Worm (Caenorhabditis elegans) whole organism, L1 larva: ENCODE results near the gene gpcp-2.

Experiments used
- blmp-1 ChIP-seq: fragments of 150-350 bp; optimal IDR thresholded peaks from 2 replicates; lab custom pipeline; 2014; ENCODE audit warnings: missing biosample characterization, missing genetic modification characterization
- ceh-63 ChIP-seq: fragments of 200-800 bp; sonication (Bioruptor generic); optimal IDR thresholded peaks from 2 replicates; lab custom pipeline; 2018; ENCODE audit warnings: mild to moderate bottlenecking, missing genetic modification characterization, missing compliant biosample characterization
- ceh-8 ChIP-seq: fragments of 200-800 bp; sonication (Bioruptor generic); optimal IDR thresholded peaks from 2 replicates; lab custom pipeline; 2018; ENCODE audit warnings: mild to moderate bottlenecking, missing genetic modification characterization, moderate library complexity, missing compliant biosample characterization
- ceh-82 ChIP-seq, 3 experiments: fragments of 150-350 bp in 1 of 3; sonication (generic microtip) in 2 of 3; optimal IDR thresholded peaks; 2 replicates each; lab custom pipeline; 2014 to 2017; ENCODE audit warnings: missing biosample characterization in 3 of 3, missing genetic modification characterization in 3 of 3
- dpl-1 ChIP-seq, 3 experiments: fragments of 150-350 bp in 2 of 3; sonication (generic microtip) in 1 of 3; optimal IDR thresholded peaks; 2 replicates each; lab custom pipeline; 2014 to 2017; ENCODE audit warnings: missing biosample characterization in 3 of 3, missing genetic modification characterization in 3 of 3, missing genetic modification reagents in 3 of 3
- dsc-1 ChIP-seq: sonication (generic microtip); optimal IDR thresholded peaks from 2 replicates; lab custom pipeline; 2016; ENCODE audit warnings: mild to moderate bottlenecking, missing genetic modification characterization, missing compliant biosample characterization
- efl-1 ChIP-seq, 4 experiments: fragments of 150-350 bp; optimal IDR thresholded peaks in 3 of 4; peaks in 1 of 4; 1 replicate in 1 of 4; 2 replicates in 3 of 4; lab custom pipeline; 2014; ENCODE audit warnings: missing biosample characterization in 2 of 4, missing genetic modification characterization in 2 of 4, missing genetic modification reagents in 2 of 4
- efl-3 ChIP-seq: fragments of 200-800 bp; sonication (Bioruptor generic); optimal IDR thresholded peaks from 2 replicates; lab custom pipeline; 2018; ENCODE audit warnings: mild to moderate bottlenecking, missing genetic modification characterization, missing compliant biosample characterization
- egl-13 ChIP-seq: sonication (generic microtip); optimal IDR thresholded peaks from 2 replicates; lab custom pipeline; 2016; ENCODE audit warnings: missing genotype, missing genetic modification reagents, missing genetic modification characterization, missing compliant biosample characterization
- elt-2 ChIP-seq: sonication (generic microtip); optimal IDR thresholded peaks from 2 replicates; lab custom pipeline; 2016; ENCODE audit warnings: missing genetic modification characterization, mild to moderate bottlenecking, inconsistent platforms, missing compliant biosample characterization, missing genetic modification reagents
- ets-5 ChIP-seq: fragments of 200-800 bp; sonication (Bioruptor generic); IDR thresholded peaks from 2 replicates; pipeline ENCODE4 v1.3.6; 2022; ENCODE audit warnings: missing genetic modification characterization, missing compliant biosample characterization
- hlh-17 ChIP-seq: fragments of 200-800 bp; sonication (Bioruptor generic); optimal IDR thresholded peaks from 2 replicates; lab custom pipeline; 2018; ENCODE audit warnings: missing genetic modification characterization, mild to moderate bottlenecking, missing compliant biosample characterization, moderate library complexity, borderline replicate concordance
- lin-14 ChIP-seq: fragments of 200-800 bp; sonication (Bioruptor generic); optimal IDR thresholded peaks from 2 replicates; lab custom pipeline; 2018; ENCODE audit warnings: mild to moderate bottlenecking, missing genetic modification characterization, moderate library complexity, missing compliant biosample characterization
- lin-15B ChIP-seq: fragments of 150-350 bp; sonication (generic microtip); optimal IDR thresholded peaks from 3 replicates; lab custom pipeline; 2014; ENCODE audit warnings: missing biosample characterization, missing genetic modification characterization
- lin-35 ChIP-seq, 2 experiments: fragments of 150-350 bp; optimal IDR thresholded peaks; 2 replicates each; lab custom pipeline; 2014; ENCODE audit warnings: missing biosample characterization in 2 of 2, missing genetic modification characterization in 2 of 2, missing genetic modification reagents in 2 of 2
- lin-39 ChIP-seq: fragments of 150-350 bp; optimal IDR thresholded peaks from 2 replicates; lab custom pipeline; 2014; ENCODE audit warnings: missing biosample characterization, missing genetic modification reagents, missing genetic modification characterization
- lir-3 ChIP-seq: sonication (generic microtip); optimal IDR thresholded peaks from 2 replicates; lab custom pipeline; 2016; ENCODE audit warnings: mild to moderate bottlenecking, missing genetic modification characterization, moderate library complexity, missing compliant biosample characterization; ENCODE audit not compliant: poor library complexity
- lsy-2 ChIP-seq, 2 experiments: fragments of 150-350 bp; optimal IDR thresholded peaks; 2 replicates each; lab custom pipeline; 2014; ENCODE audit warnings: missing biosample characterization in 2 of 2, missing genetic modification characterization in 2 of 2
- mdl-1 ChIP-seq, 2 experiments: fragments of 150-350 bp; optimal IDR thresholded peaks; 2 replicates each; lab custom pipeline; 2014 to 2017; ENCODE audit warnings: missing biosample characterization in 2 of 2, missing genetic modification characterization in 2 of 2, inconsistent platforms in 1 of 2
- mef-2 ChIP-seq: fragments of 150-350 bp; optimal IDR thresholded peaks from 2 replicates; lab custom pipeline; 2014; ENCODE audit warnings: missing biosample characterization, missing genetic modification characterization
- mep-1 ChIP-seq: fragments of 150-350 bp; optimal IDR thresholded peaks from 2 replicates; lab custom pipeline; 2014; ENCODE audit warnings: missing biosample characterization, missing genetic modification characterization
- nhr-20 ChIP-seq: sonication (generic microtip); optimal IDR thresholded peaks from 2 replicates; lab custom pipeline; 2016; ENCODE audit warnings: mild to moderate bottlenecking, missing genetic modification characterization, missing compliant biosample characterization
- nhr-28 ChIP-seq: fragments of 150-350 bp; optimal IDR thresholded peaks from 2 replicates; lab custom pipeline; 2014; ENCODE audit warnings: missing biosample characterization, missing genetic modification characterization
- nhr-47 ChIP-seq: sonication (generic microtip); optimal IDR thresholded peaks from 2 replicates; lab custom pipeline; 2016; ENCODE audit warnings: mild to moderate bottlenecking, missing genetic modification characterization, moderate library complexity, missing compliant biosample characterization
- nhr-71 ChIP-seq: sonication (generic microtip); optimal IDR thresholded peaks from 2 replicates; lab custom pipeline; 2016; ENCODE audit warnings: mild to moderate bottlenecking, missing genetic modification characterization, moderate library complexity, missing compliant biosample characterization
- nhr-77 ChIP-seq: fragments of 150-350 bp; optimal IDR thresholded peaks from 2 replicates; lab custom pipeline; 2014; ENCODE audit warnings: missing biosample characterization, missing genetic modification characterization
- pag-3 ChIP-seq: sonication (generic microtip); optimal IDR thresholded peaks from 2 replicates; lab custom pipeline; 2017; ENCODE audit warnings: missing genetic modification characterization, mild to moderate bottlenecking, missing compliant biosample characterization, antibody characterized with exemption, borderline replicate concordance; ENCODE audit not compliant: insufficient read depth
- pqm-1 ChIP-seq: sonication (generic microtip); optimal IDR thresholded peaks from 3 replicates; lab custom pipeline; 2017; ENCODE audit warnings: missing biosample characterization, missing genetic modification characterization
- rnt-1 ChIP-seq: sonication (generic microtip); optimal IDR thresholded peaks from 2 replicates; lab custom pipeline; 2016; ENCODE audit warnings: mild to moderate bottlenecking, missing genetic modification characterization, moderate library complexity, missing compliant biosample characterization
- skn-1 ChIP-seq: fragments of 150-350 bp; optimal IDR thresholded peaks from 2 replicates; lab custom pipeline; 2014; ENCODE audit warnings: missing biosample characterization, missing genetic modification characterization
- sup-37 ChIP-seq: fragments of 200-800 bp; sonication (Bioruptor generic); optimal IDR thresholded peaks from 2 replicates; lab custom pipeline; 2018; ENCODE audit warnings: mild to moderate bottlenecking, missing genetic modification characterization, missing compliant biosample characterization
- tbx-2 ChIP-seq: sonication (generic microtip); optimal IDR thresholded peaks from 2 replicates; lab custom pipeline; 2016; ENCODE audit warnings: missing genetic modification characterization, missing compliant biosample characterization
- unc-130 ChIP-seq: fragments of 150-350 bp; optimal IDR thresholded peaks from 2 replicates; lab custom pipeline; 2017; ENCODE audit warnings: missing biosample characterization, missing genetic modification characterization, inconsistent platforms
- unc-30 ChIP-seq: sonication (generic microtip); optimal IDR thresholded peaks from 2 replicates; lab custom pipeline; 2017; ENCODE audit warnings: missing biosample characterization, missing genetic modification characterization
- unc-86 ChIP-seq: sonication (generic microtip); optimal IDR thresholded peaks from 2 replicates; lab custom pipeline; 2016; ENCODE audit warnings: missing genetic modification characterization, missing compliant biosample characterization
- unc-98 ChIP-seq: fragments of 200-800 bp; sonication (Bioruptor generic); IDR thresholded peaks from 2 replicates; pipeline ENCODE4 v1.3.6; 2022; ENCODE audit warnings: missing genetic modification characterization, missing compliant biosample characterization
- vab-15 ChIP-seq: sonication (generic microtip); optimal IDR thresholded peaks from 2 replicates; lab custom pipeline; 2017; ENCODE audit warnings: missing genotype, mild to moderate bottlenecking, missing genetic modification characterization, missing compliant biosample characterization
- xbp-1 ChIP-seq: sonication (generic microtip); optimal IDR thresholded peaks from 2 replicates; lab custom pipeline; 2016; ENCODE audit warnings: missing genetic modification characterization, missing compliant biosample characterization
- ztf-11 ChIP-seq, 2 experiments: sonication (generic microtip); optimal IDR thresholded peaks; 2 replicates each; lab custom pipeline; 2016 to 2017; ENCODE audit warnings: missing genetic modification characterization in 2 of 2, missing biosample characterization in 1 of 2, missing compliant biosample characterization in 1 of 2

gpcp-2 gene

ce11 chrII:8035667-8036066 lies 37.5 kb downstream of the gpcp-2 start, which contains the start of gene sap-49:
Gene sap-49 (minus strand): TSS chrII:8035767.
- TF ChIP-seq vab-15 (tag; lab: Kevin White, UChicago) (no peak), ztf-11 (tag; optimal IDR thresholded peaks at IDR 0.05; lab: Kevin White, UChicago) (no peak), nhr-28 (tag; lab: Kevin White, UChicago) (no peak), nhr-71 (tag; lab: Kevin White, UChicago) (no peak), mef-2 (tag; lab: Kevin White, UChicago) (no peak), nhr-77 (tag; lab: Kevin White, UChicago) (no peak), ceh-8 (GFP tag; lab: Kevin White, UChicago) (no peak), elt-2 (tag; lab: Kevin White, UChicago) (no peak), mdl-1 (tag; optimal IDR thresholded peaks at IDR 0.05; lab: Kevin White, UChicago) (no peak), nhr-47 (tag; lab: Kevin White, UChicago) (no peak), unc-86 (tag; lab: Kevin White, UChicago) (no peak)

- TF ChIP-seq ceh-8 (GFP tag; lab: Kevin White, UChicago) (no peak), xbp-1 (tag; lab: Kevin White, UChicago) (no peak), lir-3 (tag; lab: Kevin White, UChicago) (no peak), skn-1 (tag; lab: Kevin White, UChicago) (no peak), dsc-1 (tag; lab: Kevin White, UChicago) (no peak)
- TF ChIP-seq, all 84 proteins: peak for 0
Measured at ce11 chrII:8034617-8035016, 38.6 kb downstream of the gpcp-2 start.

DNA sequence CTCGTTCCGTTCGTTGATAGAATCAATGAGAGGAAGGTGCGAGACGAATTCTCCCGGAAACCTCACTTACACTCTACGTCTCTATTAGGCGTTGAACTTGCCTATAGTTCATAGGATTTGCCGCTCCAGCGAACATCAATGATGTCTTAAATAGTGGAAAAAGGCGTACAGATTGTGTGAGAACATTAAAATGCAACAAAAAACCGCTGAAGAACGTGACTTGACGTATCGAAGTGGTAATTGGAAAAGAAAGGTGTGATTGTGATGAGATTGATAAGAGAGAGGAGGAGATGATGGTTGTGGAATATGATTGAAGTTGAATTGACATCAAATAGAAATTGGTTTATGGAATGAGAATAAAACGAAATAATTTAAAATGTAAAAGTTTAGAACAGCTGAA lies 39.2 kb downstream of the gpcp-2 start:
- TF ChIP-seq dsc-1 (tag; lab: Kevin White, UChicago) (no peak), unc-30 (no peak), nhr-28 (tag; lab: Kevin White, UChicago) (no peak), unc-98 (no peak), efl-1 (optimal IDR thresholded peaks at IDR 0.05; lab: Kevin White, UChicago) (no peak), efl-1 (GFP tag; optimal IDR thresholded peaks at IDR 0.05 in 1 of 2; lab: Kevin White, UChicago) (peak in 1 of 2 experiments; percentile 16), lin-39 (no peak), lin-35 (GFP tag; optimal IDR thresholded peaks at IDR 0.05; lab: Kevin White, UChicago) (peak in 1 of 2 experiments; percentile 21), nhr-20 (no peak), rnt-1 (tag; lab: Kevin White, UChicago) (no peak), sup-37 (GFP tag; lab: Kevin White, UChicago) (no peak), egl-13 (tag; lab: Kevin White, UChicago) (no peak), ceh-82 (tag; optimal IDR thresholded peaks at IDR 0.05; lab: Kevin White, UChicago) (no peak), mep-1 (tag; lab: Kevin White, UChicago) (peak; percentile 6), tbx-2 (tag; lab: Kevin White, UChicago) (no peak), mdl-1 (tag; optimal IDR thresholded peaks at IDR 0.05; lab: Kevin White, UChicago) (no peak), pqm-1 (tag; lab: Kevin White, UChicago) (no peak), blmp-1 (tag; lab: Kevin White, UChicago) (peak; percentile 26), efl-3 (no peak), nhr-77 (tag; lab: Kevin White, UChicago) (no peak), lin-15B (tag; lab: Kevin White, UChicago) (no peak), ceh-63 (no peak), unc-130 (tag; lab: Kevin White, UChicago) (no peak), pag-3 (tag; lab: Kevin White, UChicago) (no peak), dpl-1 (GFP tag; optimal IDR thresholded peaks at IDR 0.05; lab: Kevin White, UChicago) (no peak), mef-2 (tag; lab: Kevin White, UChicago) (no peak), ets-5 (GFP tag; lab: Robert Waterston, UW) (no peak), lin-14 (GFP tag; lab: Kevin White, UChicago) (peak; percentile 51), lsy-2 (tag; optimal IDR thresholded peaks at IDR 0.05; lab: Kevin White, UChicago) (peak in 1 of 2 experiments; percentile 8), hlh-17 (GFP tag; lab: Kevin White, UChicago) (no peak)
